Worm (Caenorhabditis elegans) whole organism, L1 larva: ENCODE results near the gene ceh-40.

Source experiments
- aly-2 ChIP-seq: fragments of 150-350 bp; optimal IDR thresholded peaks from 2 replicates; lab custom pipeline; 2014; ENCODE audit warnings: missing biosample characterization, missing genetic modification characterization
- ces-1 ChIP-seq: fragments of 150-350 bp; optimal IDR thresholded peaks from 2 replicates; lab custom pipeline; 2014; ENCODE audit warnings: missing biosample characterization, missing genetic modification reagents, missing genetic modification characterization
- elt-2 ChIP-seq: sonication (generic microtip); optimal IDR thresholded peaks from 2 replicates; lab custom pipeline; 2016; ENCODE audit warnings: missing genetic modification characterization, mild to moderate bottlenecking, inconsistent platforms, missing compliant biosample characterization, missing genetic modification reagents
- fos-1 ChIP-seq: fragments of 150-350 bp; optimal IDR thresholded peaks from 2 replicates; lab custom pipeline; 2014; ENCODE audit warnings: missing biosample characterization, missing genetic modification characterization
- sup-37 ChIP-seq: fragments of 200-800 bp; sonication (Bioruptor generic); optimal IDR thresholded peaks from 2 replicates; lab custom pipeline; 2018; ENCODE audit warnings: mild to moderate bottlenecking, missing genetic modification characterization, missing compliant biosample characterization
- unc-62 ChIP-seq: fragments of 150-350 bp; optimal IDR thresholded peaks from 2 replicates; lab custom pipeline; 2014; ENCODE audit warnings: missing biosample characterization, missing genetic modification reagents, missing genetic modification characterization

DNA sequence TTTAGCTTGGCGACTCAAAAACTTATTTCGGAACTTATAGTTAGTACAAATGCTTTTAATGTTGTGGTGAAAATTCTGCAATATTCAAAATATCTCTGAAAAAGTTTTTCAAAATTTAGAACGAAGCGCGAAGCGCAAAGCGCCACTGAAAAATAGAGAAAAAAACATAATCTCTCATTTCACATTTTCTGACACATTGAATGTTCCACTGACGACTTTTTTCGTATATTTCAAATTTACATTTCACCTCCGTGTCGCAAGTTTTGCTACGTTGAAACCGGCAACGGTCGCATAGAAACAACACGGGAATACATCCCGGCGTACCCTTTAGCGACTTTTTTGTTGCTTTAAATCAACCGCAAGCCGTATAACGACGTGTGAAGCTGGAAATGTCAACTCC is 27.8 kb upstream of the ceh-40 start, which contains the start of gene F42F12.14:
- TF ChIP-seq aly-2, result no peak
- no peak for TF ChIP-seq elt-2 (tag; lab: Kevin White, UChicago)
- no peak for TF ChIP-seq ces-1
- TF ChIP-seq unc-62 (GFP tag; lab: Kevin White, UChicago), result no peak
- no peak for TF ChIP-seq sup-37
- TF ChIP-seq fos-1 (tag; lab: Kevin White, UChicago), result no peak
